Worm (Caenorhabditis elegans): ENCODE measurements around the gene nlp-6.

The nlp-6 gene

DNA sequence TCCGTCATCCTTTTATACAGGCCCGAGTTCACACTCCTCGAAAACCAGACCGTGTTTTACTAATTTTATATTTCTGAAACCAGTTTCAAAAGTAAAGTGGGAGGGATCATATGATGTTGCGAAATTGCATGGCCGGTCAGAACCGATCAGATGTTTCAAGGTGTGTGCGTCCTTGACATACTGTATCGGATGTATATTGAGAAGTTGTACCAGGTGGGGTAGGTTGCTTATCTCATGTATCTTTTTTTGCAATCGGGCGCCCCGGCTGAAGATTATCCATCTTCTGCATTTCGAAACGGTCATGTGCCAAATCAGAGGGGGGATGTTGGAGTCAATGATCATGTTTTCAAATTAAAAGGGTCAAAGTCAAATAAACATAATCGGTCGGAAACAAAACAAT, 22.5 kb downstream of the nlp-6 start, which contains the start of gene T23E7.6:
Gene T23E7.6, minus strand, starts transcription at position 45 of the 400 bp plus-strand sequence.
- no peak for TF ChIP-seq lin-32 (GFP tag; optimal IDR thresholded peaks at IDR 0.05)
- peak; percentile 55 for TF ChIP-seq elt-1 (tag; optimal IDR thresholded peaks at IDR 0.05; ENCODE audit: borderline replicate concordance, insufficient read depth)
- no peak for TF ChIP-seq unc-120 (tag; optimal IDR thresholded peaks at IDR 0.05; ENCODE audit: poor library complexity, severe bottlenecking)
- TF ChIP-seq nhr-76 (tag; optimal IDR thresholded peaks at IDR 0.05), result no peak

DNA sequence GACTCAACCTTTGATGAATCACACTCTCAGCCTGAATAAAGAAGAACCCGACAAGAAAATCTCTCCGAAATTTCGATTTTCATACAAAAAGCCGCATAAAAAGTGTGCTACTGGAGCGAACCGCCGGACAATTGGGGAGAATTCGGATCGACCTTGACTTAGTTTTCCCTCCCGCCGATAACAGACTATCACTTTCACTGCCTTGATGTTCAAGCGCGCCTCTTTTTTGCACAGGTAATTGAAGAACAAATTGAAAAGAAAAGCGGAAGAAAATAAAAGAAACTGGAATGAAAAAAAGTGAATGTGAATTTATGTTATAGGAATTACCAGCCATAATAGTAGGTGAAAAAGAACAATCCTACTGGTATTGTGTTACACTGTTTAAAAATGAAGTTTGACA, 23.7 kb downstream of the nlp-6 start:
- TF ChIP-seq nhr-2 (tag; optimal IDR thresholded peaks at IDR 0.05), result no peak
- TF ChIP-seq blmp-1 (tag; optimal IDR thresholded peaks at IDR 0.05), result peak; percentile 16
- no peak for TF ChIP-seq unc-62 (GFP tag; optimal IDR thresholded peaks at IDR 0.05)
- TF ChIP-seq ceh-83 (GFP tag; optimal IDR thresholded peaks at IDR 0.05), result no peak

DNA sequence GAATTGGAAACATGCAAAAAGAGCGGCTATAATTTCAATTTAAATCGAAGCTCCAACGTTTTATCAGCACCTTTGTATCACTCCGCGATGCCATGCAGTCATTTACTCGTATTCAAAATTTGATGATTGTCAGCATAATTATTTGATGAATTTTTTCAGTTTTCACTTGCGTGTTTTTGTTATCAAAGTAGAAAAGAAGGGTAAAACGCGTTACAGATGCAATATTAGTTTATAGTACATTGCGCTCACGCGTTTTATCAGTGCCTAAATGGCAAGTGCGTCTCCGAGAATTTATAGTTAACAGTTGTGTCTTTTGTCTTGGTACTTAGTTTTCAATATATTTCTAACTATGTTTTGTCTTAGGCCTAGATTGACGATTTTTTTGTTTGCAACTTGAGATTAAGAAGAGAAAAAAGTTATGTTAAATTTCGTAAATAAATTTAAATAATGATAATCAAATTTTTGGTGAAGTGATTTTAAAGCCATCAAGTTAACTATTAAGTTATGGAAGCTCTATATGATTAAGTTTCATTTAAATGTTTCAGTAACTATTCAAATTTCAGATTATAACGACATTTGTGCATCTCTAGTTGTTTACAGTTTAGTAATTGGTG, 32.5 kb downstream of the nlp-6 start, which contains the start of gene cgt-2:
Gene cgt-2, plus strand, starts transcription at position 564 of the 614 bp plus-strand sequence.
- TF ChIP-seq nhr-2 (tag; optimal IDR thresholded peaks at IDR 0.05) (no peak), nhr-28 (tag; optimal IDR thresholded peaks at IDR 0.05) (no peak), ham-2 (GFP tag; optimal IDR thresholded peaks at IDR 0.05) (no peak), elt-3 (tag; optimal IDR thresholded peaks at IDR 0.05) (no peak), mls-2 (tag; optimal IDR thresholded peaks at IDR 0.05) (no peak), pha-4 (tag; optimal IDR thresholded peaks at IDR 0.05) (no peak)

DNA sequence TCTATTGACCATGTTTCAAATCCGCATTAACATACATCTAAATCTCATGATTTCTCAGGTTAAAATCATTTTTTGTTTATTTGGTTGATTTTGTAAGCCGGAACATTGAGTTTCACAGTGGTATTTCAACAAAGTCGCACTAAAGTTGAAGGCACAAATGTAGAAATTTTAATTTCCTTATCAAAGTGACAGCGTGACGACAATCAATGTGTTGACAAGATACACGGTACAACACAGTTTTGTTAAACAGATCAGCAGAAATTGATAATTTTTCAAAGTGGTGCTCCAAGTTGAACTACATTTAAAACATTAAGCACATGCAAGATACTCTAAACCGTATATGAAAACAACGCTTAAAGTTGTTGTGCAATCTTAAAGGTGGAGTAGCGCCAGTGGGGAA, 40.4 kb downstream of the nlp-6 start:
- TF ChIP-seq snpc-4 (tag; optimal IDR thresholded peaks at IDR 0.05) (no peak), mls-2 (tag; optimal IDR thresholded peaks at IDR 0.05) (no peak), elt-1 (tag; optimal IDR thresholded peaks at IDR 0.05; ENCODE audit: borderline replicate concordance, insufficient read depth) (no peak), sptf-1 (tag; optimal IDR thresholded peaks at IDR 0.05) (no peak), cnd-1 (tag; optimal IDR thresholded peaks at IDR 0.05) (no peak), blmp-1 (tag; optimal IDR thresholded peaks at IDR 0.05) (no peak), unc-62 (GFP tag; optimal IDR thresholded peaks at IDR 0.05) (no peak), nhr-2 (tag; optimal IDR thresholded peaks at IDR 0.05) (no peak), nhr-237 (tag; optimal IDR thresholded peaks at IDR 0.05) (no peak), ztf-11 (tag; optimal IDR thresholded peaks at IDR 0.05) (no peak)

DNA sequence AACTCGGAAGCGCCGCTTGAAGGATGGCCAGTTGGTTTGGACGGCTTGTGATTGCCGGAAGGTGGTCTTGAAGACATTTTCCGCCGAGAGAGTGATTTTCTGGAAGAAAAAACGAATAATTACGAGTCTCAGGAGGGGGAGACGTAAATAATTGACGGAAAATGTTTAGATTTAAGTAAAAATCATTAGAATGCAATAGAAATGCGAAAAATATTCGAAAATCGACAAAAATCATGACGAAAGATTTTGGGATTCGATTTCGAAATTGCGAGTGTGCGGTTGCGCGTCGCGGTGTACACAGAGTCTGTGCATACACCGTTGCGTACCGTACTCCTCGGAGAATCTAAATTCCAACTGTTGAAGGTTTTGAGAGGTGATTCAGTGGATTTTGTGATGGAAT, 49.4 kb downstream of the nlp-6 start, which contains the start of gene H11L12.1:
Gene H11L12.1, minus strand, starts transcription at position 101 of the 400 bp plus-strand sequence.
- TF ChIP-seq drap-1 (GFP tag; optimal IDR thresholded peaks at IDR 0.05) (no peak), ceh-43 (GFP tag; optimal IDR thresholded peaks at IDR 0.05) (no peak), elt-1 (tag; optimal IDR thresholded peaks at IDR 0.05; ENCODE audit: borderline replicate concordance, insufficient read depth) (no peak), cnd-1 (tag; optimal IDR thresholded peaks at IDR 0.05) (no peak), nhr-237 (tag; optimal IDR thresholded peaks at IDR 0.05) (no peak), nhr-2 (tag; optimal IDR thresholded peaks at IDR 0.05) (no peak), hlh-1 (tag; optimal IDR thresholded peaks at IDR 0.05) (no peak), unc-62 (GFP tag; optimal IDR thresholded peaks at IDR 0.05) (no peak), lin-32 (GFP tag; optimal IDR thresholded peaks at IDR 0.05) (no peak), sptf-1 (tag; optimal IDR thresholded peaks at IDR 0.05) (no peak), lsy-2 (tag; optimal IDR thresholded peaks at IDR 0.05) (no peak), sem-2 (GFP tag; optimal IDR thresholded peaks at IDR 0.05) (no peak), pha-4 (tag; optimal IDR thresholded peaks at IDR 0.05) (no peak)

DNA sequence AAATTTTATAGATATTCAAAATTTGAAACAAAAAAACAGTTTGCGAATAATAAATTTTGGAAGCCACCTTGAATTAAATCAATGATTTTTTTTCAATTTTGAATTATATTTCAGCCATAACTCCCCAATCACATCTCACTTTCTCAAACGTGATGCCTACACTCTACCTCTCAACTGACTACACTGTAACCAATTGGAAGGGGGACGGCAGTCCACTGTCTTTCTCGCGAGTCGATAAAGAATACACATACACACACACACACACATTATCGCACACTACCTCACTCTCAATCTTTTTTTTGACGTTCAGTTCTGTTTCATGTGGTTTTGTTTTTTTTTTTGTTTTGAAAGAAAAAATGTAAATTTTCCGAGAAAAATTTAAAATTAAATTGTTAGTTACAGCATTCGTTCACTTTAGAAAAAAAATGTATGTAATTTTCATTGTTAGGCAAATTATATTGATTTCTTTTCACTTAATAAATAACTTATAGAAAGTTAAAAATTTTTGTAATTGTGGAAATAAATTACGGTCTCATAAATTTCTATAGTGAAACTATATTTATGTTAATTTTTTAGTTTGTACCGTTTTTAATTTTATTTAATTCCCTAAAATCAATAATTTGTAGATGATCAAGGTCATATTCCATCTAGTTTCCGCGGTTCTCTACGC, 52.2 kb downstream of the nlp-6 start, which contains the start of gene cTel55X.1:
Gene cTel55X.1, plus strand, starts transcription at position 620 of the 670 bp plus-strand sequence.
- TF ChIP-seq elt-1 (tag; optimal IDR thresholded peaks at IDR 0.05; ENCODE audit: borderline replicate concordance, insufficient read depth) (no peak), nhr-76 (tag; optimal IDR thresholded peaks at IDR 0.05) (no peak), ces-1 (GFP tag; optimal IDR thresholded peaks at IDR 0.05) (no peak), ceh-39 (tag; optimal IDR thresholded peaks at IDR 0.05) (peak; percentile 51), unc-62 (GFP tag; optimal IDR thresholded peaks at IDR 0.05) (no peak), lsy-2 (tag; optimal IDR thresholded peaks at IDR 0.05) (no peak)

Measured in whole organism, mixed stage, embryonic.